Worm (Caenorhabditis elegans) whole organism, L4/young adult: ENCODE data around the gene dpy-23.

Source experiments
- W03F9.2 ChIP-seq: fragments of 150-350 bp; optimal IDR thresholded peaks from 2 replicates; lab custom pipeline; 2014; ENCODE audit warnings: missing biosample characterization, missing genetic modification characterization
- dao-5 ChIP-seq: sonication (generic microtip); optimal IDR thresholded peaks from 2 replicates; lab custom pipeline; 2016; ENCODE audit warnings: missing genotype, missing genetic modification characterization, moderate library complexity, missing compliant biosample characterization
- him-1 ChIP-seq: sonication (generic microtip); optimal IDR thresholded peaks from 2 replicates; lab custom pipeline; 2016; ENCODE audit warnings: missing genotype, missing genetic modification reagents, missing genetic modification characterization, missing compliant biosample characterization

The dpy-23 gene

ce11 chrX:4388834-4389409 is at the start of gene dpy-23:
TSS of gene dpy-23 (plus strand) at chrX:4389359.
- TF ChIP-seq dao-5 (tag; lab: Kevin White, UChicago) (no peak), W03F9.2 (tag; lab: Kevin White, UChicago) (peak; percentile 60), him-1 (tag; lab: Kevin White, UChicago) (peak; percentile 66)

DNA sequence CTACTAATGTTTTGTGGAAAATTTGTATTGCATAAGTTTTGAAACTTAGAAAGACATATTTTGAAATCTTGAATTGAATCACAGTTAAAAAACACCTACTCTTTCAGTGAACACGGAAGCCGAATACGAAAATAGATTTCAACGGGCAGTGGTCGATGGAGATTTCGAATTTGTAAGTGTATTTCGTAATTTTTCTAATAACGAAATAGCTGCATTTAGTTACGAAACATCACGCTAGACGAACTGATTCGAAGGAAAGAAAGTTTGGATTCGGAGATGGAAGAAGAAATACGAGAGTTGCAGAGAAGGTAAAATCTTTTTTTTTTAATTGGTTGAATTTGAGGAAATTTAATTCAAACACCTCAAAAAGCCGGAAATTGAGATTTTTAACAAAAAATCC is 46.4 kb upstream of the dpy-23 start:
- TF ChIP-seq W03F9.2 (tag; lab: Kevin White, UChicago): no peak
- TF ChIP-seq dao-5 (tag; lab: Kevin White, UChicago): no peak
- no peak for TF ChIP-seq him-1 (tag; lab: Kevin White, UChicago)

ce11 chrX:4343915-4344314 is 45.2 kb upstream of the dpy-23 start, which contains the start of gene F14H12.3:
TSS of gene F14H12.3 (plus strand) at chrX:4344215.
- TF ChIP-seq dao-5 (tag; lab: Kevin White, UChicago) (no peak), W03F9.2 (tag; lab: Kevin White, UChicago) (no peak), him-1 (tag; lab: Kevin White, UChicago) (no peak)

ce11 chrX:4350198-4350597 is 39.0 kb upstream of the dpy-23 start, which contains the start of gene F14H12.2:
TSS of gene F14H12.2 (plus strand) at chrX:4350498.
- no peak for TF ChIP-seq W03F9.2 (tag; lab: Kevin White, UChicago)
- no peak for TF ChIP-seq dao-5 (tag; lab: Kevin White, UChicago)
- no peak for TF ChIP-seq him-1 (tag; lab: Kevin White, UChicago)

DNA sequence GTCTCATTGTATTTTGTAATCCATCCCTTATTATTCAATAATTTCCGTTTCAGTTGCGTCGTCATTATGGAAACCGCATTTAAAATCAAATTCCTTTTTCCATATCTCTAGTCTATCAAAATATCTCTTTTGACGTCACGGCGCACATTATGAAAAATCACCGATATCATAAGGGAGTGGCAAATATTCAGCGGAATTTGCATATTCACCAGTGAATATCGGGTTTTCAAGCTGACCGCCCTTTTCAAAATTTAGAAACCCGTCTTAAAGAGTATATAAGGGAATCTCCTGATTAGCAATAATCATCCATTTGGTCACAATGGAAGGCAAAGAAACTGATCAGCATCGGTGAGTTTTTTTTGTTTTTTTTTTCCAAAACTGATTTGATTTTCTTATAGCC is 35.8 kb upstream of the dpy-23 start, which contains the start of gene col-165:
Gene col-165, plus strand, starts transcription at position 301 of the 400 bp plus-strand sequence.
- no peak for TF ChIP-seq W03F9.2 (tag; lab: Kevin White, UChicago)
- TF ChIP-seq dao-5 (tag; lab: Kevin White, UChicago): no peak
- no peak for TF ChIP-seq him-1 (tag; lab: Kevin White, UChicago)

ce11 chrX:4357467-4357866 is 31.7 kb upstream of the dpy-23 start, which contains the start of gene F14H12.6:
TSS of gene F14H12.6 (minus strand) at chrX:4357567.
- no peak for TF ChIP-seq dao-5 (tag; lab: Kevin White, UChicago)
- no peak for TF ChIP-seq W03F9.2 (tag; lab: Kevin White, UChicago)
- TF ChIP-seq him-1 (tag; lab: Kevin White, UChicago): no peak

ce11 chrX:4359030-4359429 is 30.1 kb upstream of the dpy-23 start:
- TF ChIP-seq dao-5 (tag; lab: Kevin White, UChicago) (no peak), him-1 (tag; lab: Kevin White, UChicago) (no peak), W03F9.2 (tag; lab: Kevin White, UChicago) (no peak)

DNA sequence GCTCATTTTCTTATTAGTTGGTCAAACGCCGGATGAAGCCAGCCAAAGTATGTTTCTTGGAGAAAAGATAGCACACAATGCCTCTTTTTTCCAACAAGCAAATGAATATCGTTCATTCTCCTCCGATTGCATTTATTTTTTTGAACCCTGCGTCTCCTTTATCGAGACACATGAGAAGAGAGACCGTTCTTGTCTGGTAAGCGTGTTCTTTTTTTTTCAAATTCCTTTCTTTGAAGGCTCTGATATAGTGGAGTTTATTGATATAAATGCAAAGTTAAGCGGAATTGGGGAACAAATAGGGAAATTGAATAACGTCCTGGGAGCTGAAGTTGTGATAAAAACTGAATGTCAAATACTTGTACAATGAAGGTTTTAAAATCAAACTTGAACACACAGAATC is 26.6 kb upstream of the dpy-23 start, which contains the start of gene F14H12.7:
Gene F14H12.7, minus strand, starts transcription at position 101 of the 400 bp plus-strand sequence.
- TF ChIP-seq dao-5 (tag; lab: Kevin White, UChicago) (no peak), him-1 (tag; lab: Kevin White, UChicago) (no peak), W03F9.2 (tag; lab: Kevin White, UChicago) (no peak)

- TF ChIP-seq dao-5 (tag; lab: Kevin White, UChicago): no peak
- no peak for TF ChIP-seq him-1 (tag; lab: Kevin White, UChicago)
- TF ChIP-seq W03F9.2 (tag; lab: Kevin White, UChicago): no peak
Observed at ce11 chrX:4363200-4363599, 26.0 kb upstream of the dpy-23 start, which contains the start of gene F14H12.17. TSS of gene F14H12.17 (minus strand) at chrX:4363300.

DNA sequence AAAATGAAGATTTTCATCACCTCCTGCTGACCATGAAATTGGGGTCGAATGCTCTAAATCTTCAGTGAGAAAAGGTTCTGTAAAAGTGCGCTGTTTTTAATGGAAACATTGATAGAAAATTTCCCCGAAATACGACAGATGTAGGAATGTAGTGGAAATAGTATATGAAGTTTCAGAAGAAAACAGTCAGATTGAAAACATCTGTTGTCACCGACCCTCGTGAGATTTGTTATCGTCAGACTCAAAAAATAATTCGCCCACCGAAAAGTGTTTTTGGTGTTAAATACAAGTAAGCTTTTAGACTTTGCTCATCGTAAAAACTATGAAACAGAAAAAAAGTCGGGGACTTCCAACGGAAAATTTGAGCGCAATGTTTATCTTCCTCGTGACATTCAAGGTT is 24.3 kb upstream of the dpy-23 start, which contains the start of gene F14H12.8:
Gene F14H12.8, minus strand, starts transcription at position 101 of the 400 bp plus-strand sequence.
- TF ChIP-seq dao-5 (tag; lab: Kevin White, UChicago): no peak
- TF ChIP-seq W03F9.2 (tag; lab: Kevin White, UChicago): no peak
- TF ChIP-seq him-1 (tag; lab: Kevin White, UChicago): no peak

- TF ChIP-seq W03F9.2 (tag; lab: Kevin White, UChicago): no peak
- no peak for TF ChIP-seq him-1 (tag; lab: Kevin White, UChicago)
- TF ChIP-seq dao-5 (tag; lab: Kevin White, UChicago): no peak
Observed at ce11 chrX:4366231-4366630, 22.9 kb upstream of the dpy-23 start, which contains the start of gene R160.3. TSS of gene R160.3 (minus strand) at chrX:4366331.

- TF ChIP-seq him-1 (tag; lab: Kevin White, UChicago) (no peak), W03F9.2 (tag; lab: Kevin White, UChicago) (no peak), dao-5 (tag; lab: Kevin White, UChicago) (no peak)
Observed at ce11 chrX:4367414-4367813, 21.7 kb upstream of the dpy-23 start, which contains the start of gene R160.10. TSS of gene R160.10 (minus strand) at chrX:4367514.

ce11 chrX:4368800-4369199 is 20.4 kb upstream of the dpy-23 start, which contains the start of gene R160.4:
TSS of gene R160.4 (minus strand) at chrX:4368900.
- no peak for TF ChIP-seq him-1 (tag; lab: Kevin White, UChicago)
- TF ChIP-seq dao-5 (tag; lab: Kevin White, UChicago): no peak
- no peak for TF ChIP-seq W03F9.2 (tag; lab: Kevin White, UChicago)
